Worm (Caenorhabditis elegans) whole organism, mixed stage, embryonic: ENCODE data around the gene C17E7.4.

Experiments
- M03D4.4 ChIP-seq: sonication (generic microtip); optimal IDR thresholded peaks from 2 replicates; lab custom pipeline; 2017; ENCODE audit warnings: mild to moderate bottlenecking, missing genetic modification characterization, missing compliant biosample characterization
- bed-3 ChIP-seq: fragments of 200-800 bp; sonication (Bioruptor generic); optimal IDR thresholded peaks from 3 replicates; lab custom pipeline; 2018; ENCODE audit warnings: mild to moderate bottlenecking, missing genetic modification characterization, moderate library complexity, missing compliant biosample characterization
- blmp-1 ChIP-seq: fragments of 150-350 bp; optimal IDR thresholded peaks from 2 replicates; lab custom pipeline; 2014; ENCODE audit warnings: missing biosample characterization, missing genetic modification characterization
- ceh-39 ChIP-seq: fragments of 150-350 bp; optimal IDR thresholded peaks from 2 replicates; lab custom pipeline; 2014; ENCODE audit warnings: missing biosample characterization, missing genetic modification characterization
- ceh-43 ChIP-seq: fragments of 200-800 bp; sonication (Bioruptor generic); optimal IDR thresholded peaks from 2 replicates; lab custom pipeline; 2018; ENCODE audit warnings: mild to moderate bottlenecking, missing genetic modification characterization, moderate library complexity, missing compliant biosample characterization
- ceh-83 ChIP-seq: fragments of 200-800 bp; sonication (Bioruptor generic); optimal IDR thresholded peaks from 2 replicates; lab custom pipeline; 2018; ENCODE audit warnings: mild to moderate bottlenecking, missing genetic modification characterization, missing compliant biosample characterization
- ces-1 ChIP-seq: fragments of 150-350 bp; optimal IDR thresholded peaks from 2 replicates; lab custom pipeline; 2014; ENCODE audit warnings: missing biosample characterization, missing genetic modification reagents, missing genetic modification characterization
- cnd-1 ChIP-seq: fragments of 200-800 bp; sonication (Bioruptor generic); optimal IDR thresholded peaks from 2 replicates; lab custom pipeline; 2018; ENCODE audit warnings: mild to moderate bottlenecking, missing genetic modification characterization, missing compliant biosample characterization
- drap-1 ChIP-seq: fragments of 200-800 bp; sonication (Bioruptor generic); optimal IDR thresholded peaks from 3 replicates; lab custom pipeline; 2018; ENCODE audit warnings: mild to moderate bottlenecking, missing genetic modification characterization, missing compliant biosample characterization
- elt-3 ChIP-seq: fragments of 150-350 bp; optimal IDR thresholded peaks from 2 replicates; lab custom pipeline; 2014; ENCODE audit warnings: missing biosample characterization, missing genetic modification characterization
- flh-1 ChIP-seq: fragments of 200-800 bp; sonication (Bioruptor generic); optimal IDR thresholded peaks from 2 replicates; lab custom pipeline; 2018; ENCODE audit warnings: mild to moderate bottlenecking, missing genetic modification characterization, moderate library complexity, missing compliant biosample characterization
- ham-2 ChIP-seq: fragments of 200-800 bp; sonication (Bioruptor generic); optimal IDR thresholded peaks from 2 replicates; lab custom pipeline; 2018; ENCODE audit warnings: mild to moderate bottlenecking, missing genetic modification characterization, missing compliant biosample characterization
- lin-13 ChIP-seq: fragments of 150-350 bp; optimal IDR thresholded peaks from 2 replicates; lab custom pipeline; 2014; ENCODE audit warnings: missing biosample characterization, missing genetic modification characterization
- lin-32 ChIP-seq: fragments of 200-800 bp; sonication (Bioruptor generic); optimal IDR thresholded peaks from 2 replicates; lab custom pipeline; 2018; ENCODE audit warnings: mild to moderate bottlenecking, missing genetic modification characterization, missing compliant biosample characterization
- lsy-2 ChIP-seq: fragments of 150-350 bp; optimal IDR thresholded peaks from 2 replicates; lab custom pipeline; 2014; ENCODE audit warnings: missing biosample characterization, missing genetic modification characterization
- mab-5 ChIP-seq: fragments of 150-350 bp; optimal IDR thresholded peaks from 2 replicates; lab custom pipeline; 2014; ENCODE audit warnings: missing biosample characterization, missing genetic modification characterization
- mls-2 ChIP-seq: sonication (generic microtip); optimal IDR thresholded peaks from 2 replicates; lab custom pipeline; 2016; ENCODE audit warnings: mild to moderate bottlenecking, missing genetic modification characterization, moderate library complexity, missing compliant biosample characterization
- nhr-12 ChIP-seq: fragments of 150-350 bp; optimal IDR thresholded peaks from 2 replicates; lab custom pipeline; 2014; ENCODE audit warnings: missing biosample characterization, missing genetic modification characterization
- nhr-2 ChIP-seq: fragments of 150-350 bp; optimal IDR thresholded peaks from 2 replicates; lab custom pipeline; 2014; ENCODE audit warnings: missing biosample characterization, missing genetic modification characterization
- nhr-237 ChIP-seq: fragments of 150-350 bp; optimal IDR thresholded peaks from 2 replicates; lab custom pipeline; 2014; ENCODE audit warnings: missing biosample characterization, missing genetic modification characterization
- nhr-28 ChIP-seq: fragments of 150-350 bp; optimal IDR thresholded peaks from 2 replicates; lab custom pipeline; 2014; ENCODE audit warnings: missing biosample characterization, missing genetic modification characterization
- nhr-76 ChIP-seq: sonication (generic microtip); optimal IDR thresholded peaks from 2 replicates; lab custom pipeline; 2017; ENCODE audit warnings: missing biosample characterization, missing genetic modification characterization
- pha-4 ChIP-seq: fragments of 150-350 bp; optimal IDR thresholded peaks from 2 replicates; lab custom pipeline; 2018; ENCODE audit warnings: missing biosample characterization, missing genetic modification reagents, missing genetic modification characterization
- sem-2 ChIP-seq: fragments of 200-800 bp; sonication (Bioruptor generic); optimal IDR thresholded peaks from 2 replicates; lab custom pipeline; 2018; ENCODE audit warnings: mild to moderate bottlenecking, missing genetic modification characterization, missing compliant biosample characterization
- snpc-4 ChIP-seq: fragments of 150-350 bp; optimal IDR thresholded peaks from 2 replicates; lab custom pipeline; 2014; ENCODE audit warnings: missing biosample characterization, missing genetic modification characterization
- tbx-8 ChIP-seq: fragments of 200-800 bp; sonication (Bioruptor generic); optimal IDR thresholded peaks from 2 replicates; lab custom pipeline; 2018; ENCODE audit warnings: mild to moderate bottlenecking, missing genetic modification characterization, moderate library complexity, missing compliant biosample characterization
- unc-39 ChIP-seq: fragments of 150-350 bp; optimal IDR thresholded peaks from 2 replicates; lab custom pipeline; 2014; ENCODE audit warnings: missing biosample characterization, missing genetic modification characterization
- unc-62 ChIP-seq: fragments of 150-350 bp; optimal IDR thresholded peaks from 2 replicates; lab custom pipeline; 2014; ENCODE audit warnings: missing biosample characterization, missing genetic modification reagents, missing genetic modification characterization
- zip-8 ChIP-seq: fragments of 150-350 bp; optimal IDR thresholded peaks from 2 replicates; lab custom pipeline; 2014; ENCODE audit warnings: missing biosample characterization, missing genetic modification characterization
- ztf-11 ChIP-seq: fragments of 150-350 bp; optimal IDR thresholded peaks from 2 replicates; lab custom pipeline; 2014; ENCODE audit warnings: missing biosample characterization, missing genetic modification characterization

The C17E7.4 gene

DNA sequence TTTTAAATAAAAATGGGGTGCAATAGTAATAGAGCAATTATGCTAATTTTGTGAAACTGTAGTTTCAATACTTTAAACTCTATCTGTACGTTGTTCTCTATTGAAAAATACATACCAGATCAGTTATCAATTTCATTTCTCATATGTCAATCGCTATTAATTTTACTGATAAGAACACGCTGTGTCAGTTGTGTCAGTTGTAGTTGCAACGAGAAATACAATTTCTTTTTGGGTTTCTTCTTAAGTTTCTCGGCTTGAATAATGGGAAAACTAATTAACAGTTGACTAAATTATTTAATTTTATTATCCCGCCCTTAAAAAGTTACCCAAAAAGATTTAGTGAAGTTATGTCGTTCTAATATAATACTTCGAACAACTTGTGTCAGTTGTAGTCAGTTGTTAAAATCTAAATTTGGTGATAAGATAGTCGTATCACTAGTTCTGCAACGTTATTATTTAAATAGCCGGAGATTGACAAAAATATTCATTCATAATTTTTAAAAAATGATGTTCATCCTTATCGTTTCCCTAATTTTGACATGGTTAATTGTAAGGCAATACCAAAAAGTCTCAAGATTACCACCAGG is 43.3 kb downstream of the C17E7.4 start, which contains the start of gene cyp-35A5:
Gene cyp-35A5, plus strand, starts transcription at position 435 of the 587 bp plus-strand sequence.
- no peak for TF ChIP-seq unc-62 (GFP tag; lab: Kevin White, UChicago)
- TF ChIP-seq blmp-1, result no peak
- TF ChIP-seq nhr-237 (tag; lab: Kevin White, UChicago), result no peak
- no peak for TF ChIP-seq tbx-8 (GFP tag; lab: Kevin White, UChicago)
- no peak for TF ChIP-seq nhr-28 (tag; lab: Kevin White, UChicago)
- TF ChIP-seq lin-13, result no peak
- no peak for TF ChIP-seq mab-5 (tag; lab: Kevin White, UChicago)
- TF ChIP-seq bed-3 (GFP tag; lab: Kevin White, UChicago), result no peak
- TF ChIP-seq pha-4 (tag; lab: Kevin White, UChicago), result no peak
- no peak for TF ChIP-seq ceh-43
- TF ChIP-seq drap-1, result no peak
- TF ChIP-seq M03D4.4 (tag; lab: Kevin White, UChicago), result no peak
- TF ChIP-seq nhr-2 (tag; lab: Kevin White, UChicago), result no peak
- TF ChIP-seq elt-3 (tag; lab: Kevin White, UChicago), result no peak
- TF ChIP-seq cnd-1, result no peak
- no peak for TF ChIP-seq flh-1 (GFP tag; lab: Kevin White, UChicago)
- no peak for TF ChIP-seq lin-32

DNA sequence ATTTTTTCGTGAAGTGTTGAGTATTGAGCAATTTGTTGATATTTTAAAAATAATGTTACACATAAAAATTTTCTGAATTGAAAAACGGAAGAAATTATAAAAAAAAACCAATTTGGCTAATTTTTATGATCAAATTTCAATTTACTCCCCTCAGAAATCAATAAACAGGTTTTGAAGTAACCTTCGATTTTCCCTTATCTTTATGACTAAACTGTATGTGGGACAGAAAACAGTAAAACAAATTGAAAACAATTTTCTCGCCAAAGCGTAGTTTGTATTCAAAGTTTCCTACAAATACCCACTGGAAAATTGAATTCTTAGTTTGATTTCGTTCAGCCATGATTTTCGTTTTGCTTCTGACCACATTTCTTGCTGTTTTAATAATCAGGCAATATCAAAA is 46.1 kb downstream of the C17E7.4 start, which contains the start of gene cyp-35B1:
Gene cyp-35B1, plus strand, starts transcription at position 244 of the 400 bp plus-strand sequence.
- no peak for TF ChIP-seq nhr-12

DNA sequence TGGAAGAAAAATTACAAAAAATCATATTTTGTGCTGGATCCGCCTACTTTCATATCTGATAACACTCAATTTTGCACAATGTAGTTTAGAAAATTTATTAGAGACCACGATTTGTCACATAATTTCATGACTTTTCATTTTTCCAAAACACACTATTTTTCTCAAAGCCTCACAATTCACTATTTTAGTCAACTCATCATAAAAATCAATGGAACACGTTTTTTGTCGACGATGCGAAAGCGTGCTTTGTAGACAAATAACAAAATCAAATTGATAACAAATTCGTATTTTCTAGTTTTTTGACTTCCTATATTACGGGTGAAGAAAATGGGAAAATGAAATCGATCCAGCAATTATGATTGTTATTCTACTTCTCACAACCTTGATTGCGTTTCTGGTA is 49.2 kb downstream of the C17E7.4 start, which contains the start of gene cyp-35B2:
Gene cyp-35B2, plus strand, starts transcription at position 301 of the 400 bp plus-strand sequence.
- TF ChIP-seq nhr-2 (tag; lab: Kevin White, UChicago) (no peak), ceh-39 (tag; lab: Kevin White, UChicago) (no peak), drap-1 (no peak), pha-4 (tag; lab: Kevin White, UChicago) (no peak), zip-8 (tag; lab: Kevin White, UChicago) (no peak), snpc-4 (tag; lab: Kevin White, UChicago) (no peak), bed-3 (GFP tag; lab: Kevin White, UChicago) (no peak), ces-1 (GFP tag; lab: Kevin White, UChicago) (no peak), ham-2 (GFP tag; lab: Kevin White, UChicago) (no peak), lsy-2 (no peak)
- TF ChIP-seq, all 35 proteins: peak for 0

DNA sequence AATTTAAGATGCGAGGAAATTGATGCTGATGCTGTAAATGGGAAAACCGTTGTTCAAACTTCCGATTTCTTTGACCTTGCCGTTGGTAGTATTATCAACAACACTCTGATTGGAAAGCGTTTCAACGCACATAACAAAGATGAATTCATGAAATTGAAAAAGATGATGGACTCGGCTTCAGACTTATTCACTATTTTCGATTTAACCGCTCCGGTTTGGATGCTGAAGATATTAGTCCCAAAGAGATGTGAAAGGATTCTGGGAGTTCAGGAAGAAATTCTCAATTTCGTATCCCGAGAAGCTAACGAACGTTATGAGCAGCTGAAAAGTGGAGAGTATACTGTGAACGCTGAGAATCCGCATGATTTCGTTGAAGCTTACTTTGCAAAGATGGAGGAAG is 50.7 kb downstream of the C17E7.4 start:
- TF ChIP-seq nhr-28 (tag; lab: Kevin White, UChicago) (no peak), mls-2 (tag; lab: Kevin White, UChicago) (no peak), sem-2 (GFP tag; lab: Kevin White, UChicago) (no peak), nhr-76 (tag; lab: Kevin White, UChicago) (no peak), ceh-39 (tag; lab: Kevin White, UChicago) (no peak), elt-3 (tag; lab: Kevin White, UChicago) (no peak), ceh-83 (no peak), snpc-4 (tag; lab: Kevin White, UChicago) (no peak), ztf-11 (tag; lab: Kevin White, UChicago) (no peak), lin-32 (no peak), zip-8 (tag; lab: Kevin White, UChicago) (no peak), unc-39 (no peak), cnd-1 (no peak), flh-1 (GFP tag; lab: Kevin White, UChicago) (no peak), pha-4 (tag; lab: Kevin White, UChicago) (no peak), M03D4.4 (tag; lab: Kevin White, UChicago) (no peak), ceh-43 (no peak), unc-62 (GFP tag; lab: Kevin White, UChicago) (no peak), nhr-12 (no peak)
